Worm (Caenorhabditis elegans): Measurements from ENCODE around the gene ceh-100.

DNA sequence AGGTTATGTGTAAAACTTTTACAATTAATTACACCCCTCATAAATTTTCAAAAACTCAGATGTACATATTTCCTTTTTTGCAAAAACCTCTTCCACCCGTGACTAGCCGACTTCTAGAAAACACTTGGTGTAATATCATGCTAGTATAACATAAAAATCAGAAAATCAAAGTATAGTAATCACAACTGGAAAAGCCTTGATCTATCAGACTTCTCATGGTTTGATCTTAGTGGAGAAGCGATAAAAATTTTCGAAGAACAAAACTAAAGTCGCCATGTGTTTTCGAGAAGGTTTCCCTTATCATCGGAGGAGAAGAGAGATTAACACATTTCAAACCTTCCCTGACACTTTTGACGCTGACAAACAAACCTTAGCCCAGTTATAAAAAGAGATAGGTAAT, 25.1 kb upstream of the ceh-100 start, which contains the start of gene nspe-5:
- TF ChIP-seq snpc-4 (tag; optimal IDR thresholded peaks at IDR 0.05) (no peak), unc-62 (GFP tag; optimal IDR thresholded peaks at IDR 0.05) (no peak), fkh-10 (GFP tag; optimal IDR thresholded peaks at IDR 0.05) (no peak), nhr-12 (tag; optimal IDR thresholded peaks at IDR 0.05) (no peak), ZK546.5 (tag; optimal IDR thresholded peaks at IDR 0.05) (no peak), nhr-76 (tag; optimal IDR thresholded peaks at IDR 0.05) (no peak), zag-1 (tag; optimal IDR thresholded peaks at IDR 0.05) (no peak), aly-2 (tag; optimal IDR thresholded peaks at IDR 0.05) (no peak), ceh-82 (tag; optimal IDR thresholded peaks at IDR 0.05) (no peak), ama-1 (optimal IDR thresholded peaks at IDR 0.05) (no peak), nhr-28 (tag; optimal IDR thresholded peaks at IDR 0.05) (no peak), fos-1 (tag; optimal IDR thresholded peaks at IDR 0.05) (no peak)

Measured in whole organism, L3 larva.